Worm (Caenorhabditis elegans) whole organism, late embryonic: ENCODE results near the gene F55C10.5.

Source experiments
- C38D4.7 ChIP-seq: fragments of 200-800 bp; sonication (Bioruptor generic); optimal IDR thresholded peaks from 2 replicates; lab custom pipeline; 2018; ENCODE audit warnings: mild to moderate bottlenecking, missing genetic modification characterization, moderate library complexity, missing compliant biosample characterization
- F13H6.1 ChIP-seq: sonication (generic microtip); optimal IDR thresholded peaks from 2 replicates; lab custom pipeline; 2016; ENCODE audit warnings: missing genetic modification characterization, missing compliant biosample characterization
- K09A11.1 ChIP-seq: sonication (generic microtip); optimal IDR thresholded peaks from 2 replicates; lab custom pipeline; 2017; ENCODE audit warnings: antibody characterized with exemption, mild to moderate bottlenecking, missing genetic modification characterization, missing compliant biosample characterization; ENCODE audit not compliant: insufficient read depth
- Y22D7AL.16 ChIP-seq: sonication (generic microtip); optimal IDR thresholded peaks from 2 replicates; lab custom pipeline; 2016; ENCODE audit warnings: missing genetic modification characterization, missing compliant biosample characterization
- ahr-1 ChIP-seq: sonication (generic microtip); optimal IDR thresholded peaks from 2 replicates; lab custom pipeline; 2016; ENCODE audit warnings: missing genetic modification characterization, missing compliant biosample characterization
- ceh-14 ChIP-seq: sonication (generic microtip); optimal IDR thresholded peaks from 2 replicates; lab custom pipeline; 2016; ENCODE audit warnings: missing genotype, missing genetic modification characterization, missing compliant biosample characterization
- ceh-19 ChIP-seq: fragments of 200-800 bp; sonication (Bioruptor generic); optimal IDR thresholded peaks from 2 replicates; lab custom pipeline; 2018; ENCODE audit warnings: mild to moderate bottlenecking, missing genetic modification characterization, missing compliant biosample characterization
- ceh-30 ChIP-seq: fragments of 150-350 bp; optimal IDR thresholded peaks from 2 replicates; lab custom pipeline; 2014; ENCODE audit warnings: missing biosample characterization, missing genetic modification characterization
- ceh-31 ChIP-seq: sonication (generic microtip); optimal IDR thresholded peaks from 2 replicates; lab custom pipeline; 2016; ENCODE audit warnings: missing genetic modification characterization, missing compliant biosample characterization
- ceh-34 ChIP-seq: sonication (generic microtip); optimal IDR thresholded peaks from 2 replicates; lab custom pipeline; 2016; ENCODE audit warnings: mild to moderate bottlenecking, missing genetic modification characterization, missing compliant biosample characterization
- ceh-45 ChIP-seq: fragments of 200-800 bp; sonication (Bioruptor generic); IDR thresholded peaks from 2 replicates; pipeline ENCODE4 v1.3.6; 2022; ENCODE audit warnings: missing genetic modification reagents, missing genetic modification characterization, missing compliant biosample characterization
- ceh-9 ChIP-seq: sonication (generic microtip); optimal IDR thresholded peaks from 2 replicates; lab custom pipeline; 2016; ENCODE audit warnings: mild to moderate bottlenecking, missing genetic modification characterization, inconsistent platforms, missing compliant biosample characterization
- elt-2 ChIP-seq: sonication (generic microtip); optimal IDR thresholded peaks from 2 replicates; lab custom pipeline; 2016; ENCODE audit warnings: missing genetic modification reagents, missing genetic modification characterization, missing compliant biosample characterization
- ets-4 ChIP-seq: sonication (generic microtip); optimal IDR thresholded peaks from 2 replicates; lab custom pipeline; 2016; ENCODE audit warnings: missing genetic modification characterization, missing compliant biosample characterization
- fax-1 ChIP-seq: sonication (generic microtip); optimal IDR thresholded peaks from 2 replicates; lab custom pipeline; 2016; ENCODE audit warnings: missing genotype, missing genetic modification characterization, missing compliant biosample characterization
- fkh-6 ChIP-seq: sonication (generic microtip); optimal IDR thresholded peaks from 2 replicates; lab custom pipeline; 2016; ENCODE audit warnings: missing genetic modification characterization, missing compliant biosample characterization
- gmeb-2 ChIP-seq: sonication (generic microtip); optimal IDR thresholded peaks from 2 replicates; lab custom pipeline; 2016; ENCODE audit warnings: missing genetic modification characterization, inconsistent platforms, missing compliant biosample characterization
- hlh-13 ChIP-seq: fragments of 200-800 bp; sonication (Bioruptor generic); optimal IDR thresholded peaks from 2 replicates; lab custom pipeline; 2018; ENCODE audit warnings: mild to moderate bottlenecking, missing genetic modification characterization, missing compliant biosample characterization
- hlh-15 ChIP-seq: sonication (generic microtip); optimal IDR thresholded peaks from 2 replicates; lab custom pipeline; 2016; ENCODE audit warnings: missing genetic modification characterization, missing compliant biosample characterization
- mec-3 ChIP-seq: sonication (generic microtip); optimal IDR thresholded peaks from 2 replicates; lab custom pipeline; 2016; ENCODE audit warnings: borderline replicate concordance, missing genetic modification characterization, missing compliant biosample characterization
- nfya-1 ChIP-seq: sonication (generic microtip); optimal IDR thresholded peaks from 2 replicates; lab custom pipeline; 2017; ENCODE audit warnings: missing genetic modification characterization, mild to moderate bottlenecking, missing compliant biosample characterization, antibody characterized with exemption, moderate library complexity
- nhr-232 ChIP-seq: sonication (generic microtip); optimal IDR thresholded peaks from 2 replicates; lab custom pipeline; 2016; ENCODE audit warnings: missing genetic modification characterization, missing compliant biosample characterization
- pat-9 ChIP-seq: fragments of 200-800 bp; sonication (Bioruptor generic); optimal IDR thresholded peaks from 2 replicates; lab custom pipeline; 2018; ENCODE audit warnings: mild to moderate bottlenecking, missing genetic modification characterization, moderate library complexity, missing compliant biosample characterization
- pha-2 ChIP-seq: sonication (generic microtip); optimal IDR thresholded peaks from 2 replicates; lab custom pipeline; 2017; ENCODE audit warnings: mild to moderate bottlenecking, missing genetic modification characterization, missing compliant biosample characterization
- pha-4 ChIP-seq: fragments of 150-350 bp; optimal IDR thresholded peaks from 2 replicates; lab custom pipeline; 2018; ENCODE audit warnings: missing biosample characterization, missing genetic modification reagents, missing genetic modification characterization
- ref-2 ChIP-seq: sonication (generic microtip); optimal IDR thresholded peaks from 2 replicates; lab custom pipeline; 2016; ENCODE audit warnings: missing genetic modification characterization, missing compliant biosample characterization
- tbx-2 ChIP-seq: sonication (generic microtip); optimal IDR thresholded peaks from 2 replicates; lab custom pipeline; 2016; ENCODE audit warnings: missing genetic modification characterization, missing compliant biosample characterization
- ttx-3 ChIP-seq: sonication (generic microtip); optimal IDR thresholded peaks from 2 replicates; lab custom pipeline; 2016; ENCODE audit warnings: missing genetic modification reagents, missing genetic modification characterization, missing compliant biosample characterization
- unc-3 ChIP-seq, 2 experiments: fragments of 200-800 bp in 1 of 2; sonication (Bioruptor generic) in 1 of 2; sonication (generic microtip) in 1 of 2; conservative IDR thresholded peaks in 1 of 2; optimal IDR thresholded peaks in 1 of 2; 2 replicates each; pipeline versions ENCODE4 v1.3.6 to Lab custom; 2016 to 2022; ENCODE audit warnings: missing compliant biosample characterization in 2 of 2, missing genetic modification characterization in 2 of 2, missing genetic modification reagents in 1 of 2
- unc-42 ChIP-seq: sonication (generic microtip); optimal IDR thresholded peaks from 2 replicates; lab custom pipeline; 2016; ENCODE audit warnings: missing genotype, missing genetic modification characterization, missing compliant biosample characterization
- ztf-16 ChIP-seq: sonication (generic microtip); optimal IDR thresholded peaks from 2 replicates; lab custom pipeline; 2017; ENCODE audit warnings: missing genetic modification characterization, missing compliant biosample characterization

The F55C10.5 gene

DNA sequence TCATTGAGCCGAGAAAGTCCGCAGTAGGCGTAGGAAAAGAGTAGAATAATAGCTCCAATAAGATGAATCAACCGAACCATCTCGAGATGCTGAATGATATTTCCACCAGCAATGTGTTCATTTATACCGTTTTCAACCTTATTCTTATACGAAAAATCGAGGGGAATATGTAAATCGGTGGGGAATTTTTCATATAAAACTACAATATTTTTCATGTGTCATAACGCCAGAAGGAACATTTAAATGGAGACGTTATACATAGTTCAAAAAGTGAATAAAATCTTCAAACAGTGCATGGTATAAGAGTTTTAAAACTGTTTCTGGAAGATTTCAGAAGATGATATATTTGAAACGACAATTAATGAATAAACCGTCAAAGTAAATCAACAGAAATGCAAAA, 19.7 kb downstream of the F55C10.5 start, which contains the start of gene nas-19:
TSS of gene nas-19 (minus strand) at position 101 of the 400 bp plus-strand sequence.
- TF ChIP-seq fax-1 (tag; lab: Kevin White, UChicago): no peak

DNA sequence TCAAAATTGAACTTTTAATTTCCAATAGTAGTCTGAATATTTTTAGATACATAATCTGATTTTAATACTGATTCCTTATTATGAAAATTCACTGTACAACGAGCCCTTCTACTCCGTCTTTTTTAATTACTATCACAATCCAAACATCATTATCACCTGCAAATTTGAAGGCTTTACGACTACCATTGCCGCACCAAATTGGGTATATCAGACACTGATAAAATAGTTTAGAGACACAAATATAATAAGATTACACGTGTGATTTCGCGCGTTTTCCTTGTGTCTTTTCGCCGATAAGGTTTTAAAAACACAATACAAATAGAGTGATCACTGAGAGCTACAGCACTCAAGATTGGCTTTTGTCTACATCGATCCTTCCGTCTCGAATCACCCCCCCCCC, 20.2 kb downstream of the F55C10.5 start:
- no peak for TF ChIP-seq ttx-3 (tag; lab: Kevin White, UChicago)
- TF ChIP-seq elt-2: peak; percentile 90
- TF ChIP-seq C38D4.7: no peak
- TF ChIP-seq unc-42 (tag; lab: Kevin White, UChicago): no peak
- TF ChIP-seq, all 69 proteins: peak for 1

DNA sequence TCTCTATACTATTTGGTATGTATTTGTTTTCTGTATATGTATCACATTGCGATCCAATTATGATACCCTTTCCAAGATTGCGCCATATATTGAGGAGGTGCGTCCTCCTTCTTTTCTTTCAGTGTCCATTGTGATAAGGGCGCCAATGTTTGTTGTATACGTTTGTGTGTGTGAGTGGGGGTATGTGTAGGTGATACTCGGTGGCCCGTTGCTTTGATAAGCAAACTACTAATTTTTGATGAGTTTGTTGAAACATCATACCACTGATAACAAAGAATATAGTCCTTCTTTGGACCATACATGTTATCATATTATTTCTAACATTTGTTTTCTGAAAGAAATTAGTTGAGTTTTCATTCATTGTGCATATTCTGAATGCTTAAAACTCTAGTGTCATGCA, 20.8 kb downstream of the F55C10.5 start:
- TF ChIP-seq ceh-31: no peak
- peak; percentile 93 for TF ChIP-seq elt-2
- TF ChIP-seq, all 69 proteins: peak for 1

DNA sequence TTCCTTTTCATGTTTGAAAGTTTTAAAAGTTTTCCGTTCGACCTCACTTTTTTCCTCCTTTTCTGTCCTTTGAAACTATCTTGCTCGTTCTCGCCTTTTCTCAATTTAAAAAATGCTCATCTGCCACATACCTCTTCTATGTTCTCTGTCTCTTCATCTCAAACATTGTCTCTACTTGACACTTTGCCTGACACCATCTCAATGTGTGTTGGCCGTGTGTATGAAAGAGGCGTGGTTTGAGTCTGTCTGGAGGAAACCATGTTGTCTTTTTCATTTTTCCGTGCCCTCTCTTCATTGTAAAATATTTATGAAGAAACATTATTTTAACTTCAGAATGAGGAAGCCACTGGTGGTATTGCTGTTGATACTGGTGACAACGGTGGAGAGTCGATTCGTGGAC, 24.3 kb downstream of the F55C10.5 start, which contains the start of gene K03B8.6:
TSS of gene K03B8.6 (plus strand) at position 334 of the 400 bp plus-strand sequence.
- TF ChIP-seq tbx-2 (no peak), unc-3 (GFP tag; conservative IDR thresholded peaks at IDR 0.05; lab: Robert Waterston, UW) (no peak), unc-3 (tag; optimal IDR thresholded peaks at IDR 0.05; lab: Kevin White, UChicago) (no peak), hlh-13 (GFP tag; lab: Kevin White, UChicago) (no peak), unc-42 (tag; lab: Kevin White, UChicago) (no peak), ceh-34 (no peak), pha-2 (no peak), fkh-6 (tag; lab: Kevin White, UChicago) (no peak), ztf-16 (tag; lab: Kevin White, UChicago) (no peak), nfya-1 (tag; lab: Kevin White, UChicago) (no peak), ceh-45 (GFP tag; lab: Robert Waterston, UW) (no peak), ceh-30 (tag; lab: Kevin White, UChicago) (no peak), ets-4 (no peak), mec-3 (no peak), ceh-9 (tag; lab: Kevin White, UChicago) (no peak), ceh-14 (tag; lab: Kevin White, UChicago) (no peak), gmeb-2 (tag; lab: Kevin White, UChicago) (no peak)

DNA sequence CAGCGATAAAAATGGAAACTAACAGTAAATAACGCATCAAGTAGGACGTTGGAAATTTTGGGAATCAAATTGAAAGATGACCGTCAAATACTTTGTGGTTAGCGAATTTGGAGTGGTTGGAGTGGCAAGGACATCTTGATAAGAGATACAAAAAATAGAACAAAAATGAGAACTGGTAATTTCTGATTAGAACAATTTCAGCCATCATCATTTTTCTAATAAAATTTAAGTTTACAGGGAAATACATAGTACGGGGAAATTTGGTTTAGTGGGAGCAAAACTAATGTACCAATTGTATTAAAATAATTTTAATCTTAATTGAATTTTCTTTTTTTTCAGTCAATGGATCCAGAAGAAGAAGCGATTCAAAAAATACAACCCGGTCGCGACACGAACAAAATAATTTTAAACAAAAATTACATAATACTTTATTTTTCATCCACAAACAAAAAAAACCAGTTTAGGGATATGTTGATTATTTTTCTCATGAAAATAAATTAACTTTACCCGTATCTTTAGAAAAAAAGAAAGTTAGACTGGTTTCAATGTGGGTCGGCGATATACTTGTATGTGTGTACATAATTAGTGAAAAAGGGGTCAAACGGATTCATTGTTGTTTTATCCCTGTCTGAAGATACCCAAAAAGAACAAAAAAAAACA, 28.1 kb downstream of the F55C10.5 start, which contains the start of the genes K03B8.8 and grl-3:
TSS of gene K03B8.8 (minus strand) at position 101 of the 660 bp plus-strand sequence.
TSS of gene grl-3 (plus strand) at position 610 of the 660 bp plus-strand sequence.
- TF ChIP-seq pha-4 (no peak), ztf-16 (tag; lab: Kevin White, UChicago) (no peak), unc-3 (GFP tag; conservative IDR thresholded peaks at IDR 0.05; lab: Robert Waterston, UW) (no peak), unc-3 (tag; optimal IDR thresholded peaks at IDR 0.05; lab: Kevin White, UChicago) (no peak), elt-2 (no peak), ahr-1 (tag; lab: Kevin White, UChicago) (no peak), pat-9 (tag; lab: Kevin White, UChicago) (no peak), hlh-15 (no peak), Y22D7AL.16 (no peak), ref-2 (tag; lab: Kevin White, UChicago) (no peak), ceh-19 (GFP tag; lab: Kevin White, UChicago) (no peak), F13H6.1 (tag; lab: Kevin White, UChicago) (no peak), nhr-232 (tag; lab: Kevin White, UChicago) (no peak)

DNA sequence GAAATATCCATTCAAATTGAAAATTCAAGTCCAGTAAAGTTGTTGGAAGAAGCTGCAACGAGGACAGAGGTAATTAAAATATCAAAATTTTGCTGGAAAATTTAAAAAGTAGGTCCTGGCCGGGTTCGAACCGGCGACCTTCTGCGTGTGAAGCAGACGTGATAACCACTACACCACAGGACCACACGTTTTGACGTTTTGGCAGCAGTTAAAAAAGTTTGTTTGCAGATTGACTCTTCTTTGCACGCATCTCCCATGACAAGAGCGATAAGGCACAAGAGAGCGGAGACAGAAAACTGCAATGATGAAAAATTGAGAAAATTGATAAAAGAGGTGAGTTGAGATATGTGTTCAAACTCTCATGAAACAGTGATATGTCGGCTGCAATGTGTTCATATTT, 29.2 kb downstream of the F55C10.5 start:
- TF ChIP-seq K09A11.1: no peak
- peak; percentile 63 for TF ChIP-seq elt-2
